Worm (Caenorhabditis elegans) whole organism, L4/young adult: Measurements from ENCODE around the gene nhr-45.

ENCODE experiments used
- W03F9.2 ChIP-seq: fragments of 150-350 bp; optimal IDR thresholded peaks from 2 replicates; lab custom pipeline; 2014; ENCODE audit warnings: missing biosample characterization, missing genetic modification characterization
- dao-5 ChIP-seq: sonication (generic microtip); optimal IDR thresholded peaks from 2 replicates; lab custom pipeline; 2016; ENCODE audit warnings: missing genotype, missing genetic modification characterization, moderate library complexity, missing compliant biosample characterization
- him-1 ChIP-seq: sonication (generic microtip); optimal IDR thresholded peaks from 2 replicates; lab custom pipeline; 2016; ENCODE audit warnings: missing genotype, missing genetic modification reagents, missing genetic modification characterization, missing compliant biosample characterization

The nhr-45 gene

DNA sequence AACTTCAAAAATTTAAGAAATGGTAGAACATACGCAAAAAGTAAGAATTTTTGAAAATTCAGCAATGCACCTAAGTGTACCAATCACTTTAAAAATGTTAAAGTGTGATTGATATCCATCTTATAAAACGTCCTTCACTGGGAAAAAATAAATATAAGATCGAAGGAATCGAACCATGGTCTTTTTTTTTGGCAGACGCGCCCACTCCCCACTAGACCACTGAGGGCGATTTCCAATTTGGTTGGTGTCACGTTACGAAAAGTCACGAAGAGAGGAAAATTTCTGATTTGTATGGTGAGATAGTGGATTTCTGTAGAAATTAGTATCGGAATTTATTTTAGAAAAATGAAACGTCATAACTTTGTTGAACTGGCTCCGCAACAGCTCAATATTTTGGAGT, 52.8 kb downstream of the nhr-45 start:
- TF ChIP-seq dao-5 (tag; lab: Kevin White, UChicago), result no peak
- no peak for TF ChIP-seq him-1 (tag; lab: Kevin White, UChicago)
- no peak for TF ChIP-seq W03F9.2 (tag; lab: Kevin White, UChicago)
